Worm (Caenorhabditis elegans) whole organism, L1 larva: ENCODE results near the gene C43H6.12.

Experiments
- C04F5.9 ChIP-seq: sonication (generic microtip); optimal IDR thresholded peaks from 2 replicates; lab custom pipeline; 2016; ENCODE audit warnings: missing genetic modification characterization, missing compliant biosample characterization
- C16A3.4 ChIP-seq: fragments of 150-350 bp; optimal IDR thresholded peaks from 2 replicates; lab custom pipeline; 2014; ENCODE audit warnings: missing biosample characterization, missing genetic modification characterization
- C34B4.2 ChIP-seq: sonication (generic microtip); optimal IDR thresholded peaks from 2 replicates; lab custom pipeline; 2017; ENCODE audit warnings: mild to moderate bottlenecking, missing genetic modification characterization, missing compliant biosample characterization
- aha-1 ChIP-seq: fragments of 150-350 bp; optimal IDR thresholded peaks from 2 replicates; lab custom pipeline; 2014; ENCODE audit warnings: missing biosample characterization, missing genetic modification characterization
- ceh-63 ChIP-seq: fragments of 200-800 bp; sonication (Bioruptor generic); optimal IDR thresholded peaks from 2 replicates; lab custom pipeline; 2018; ENCODE audit warnings: mild to moderate bottlenecking, missing genetic modification characterization, missing compliant biosample characterization
- ceh-8 ChIP-seq: fragments of 200-800 bp; sonication (Bioruptor generic); optimal IDR thresholded peaks from 2 replicates; lab custom pipeline; 2018; ENCODE audit warnings: mild to moderate bottlenecking, missing genetic modification characterization, moderate library complexity, missing compliant biosample characterization
- ceh-82 ChIP-seq, 3 experiments: fragments of 150-350 bp in 1 of 3; sonication (generic microtip) in 2 of 3; optimal IDR thresholded peaks; 2 replicates each; lab custom pipeline; 2014 to 2017; ENCODE audit warnings: missing biosample characterization in 3 of 3, missing genetic modification characterization in 3 of 3
- ceh-88 ChIP-seq: fragments of 200-800 bp; sonication (Bioruptor generic); IDR thresholded peaks from 2 replicates; pipeline ENCODE4 v1.3.6; 2022; ENCODE audit warnings: missing genetic modification characterization, missing compliant biosample characterization
- ceh-90 ChIP-seq: sonication (generic microtip); optimal IDR thresholded peaks from 2 replicates; lab custom pipeline; 2016; ENCODE audit warnings: missing genetic modification characterization, missing compliant biosample characterization
- efl-1 ChIP-seq, 4 experiments: fragments of 150-350 bp; optimal IDR thresholded peaks in 3 of 4; peaks in 1 of 4; 1 replicate in 1 of 4; 2 replicates in 3 of 4; lab custom pipeline; 2014; ENCODE audit warnings: missing biosample characterization in 2 of 4, missing genetic modification characterization in 2 of 4, missing genetic modification reagents in 2 of 4
- egl-13 ChIP-seq: sonication (generic microtip); optimal IDR thresholded peaks from 2 replicates; lab custom pipeline; 2016; ENCODE audit warnings: missing genotype, missing genetic modification reagents, missing genetic modification characterization, missing compliant biosample characterization
- egl-27 ChIP-seq, 2 experiments: fragments of 150-350 bp in 1 of 2; sonication (generic microtip); optimal IDR thresholded peaks; 3 replicates each; lab custom pipeline; 2017 to 2018; ENCODE audit warnings: missing biosample characterization in 2 of 2, missing genetic modification characterization in 2 of 2, missing genetic modification reagents in 2 of 2
- elt-2 ChIP-seq: sonication (generic microtip); optimal IDR thresholded peaks from 2 replicates; lab custom pipeline; 2016; ENCODE audit warnings: missing genetic modification characterization, mild to moderate bottlenecking, inconsistent platforms, missing compliant biosample characterization, missing genetic modification reagents
- fkh-8 ChIP-seq: sonication (generic microtip); optimal IDR thresholded peaks from 2 replicates; lab custom pipeline; 2016; ENCODE audit warnings: mild to moderate bottlenecking, missing genetic modification characterization, missing compliant biosample characterization
- fos-1 ChIP-seq: fragments of 150-350 bp; optimal IDR thresholded peaks from 2 replicates; lab custom pipeline; 2014; ENCODE audit warnings: missing biosample characterization, missing genetic modification characterization
- hpl-2 ChIP-seq: fragments of 150-350 bp; optimal IDR thresholded peaks from 2 replicates; lab custom pipeline; 2014; ENCODE audit warnings: missing biosample characterization, missing genetic modification reagents, missing genetic modification characterization
- irx-1 ChIP-seq: sonication (generic microtip); optimal IDR thresholded peaks from 2 replicates; lab custom pipeline; 2016; ENCODE audit warnings: missing genetic modification characterization, missing compliant biosample characterization
- isw-1 ChIP-seq: fragments of 200-800 bp; sonication (Bioruptor generic); IDR thresholded peaks from 2 replicates; pipeline ENCODE4 v1.3.6; 2022; ENCODE audit warnings: missing genetic modification characterization, missing compliant biosample characterization
- lin-15B ChIP-seq: fragments of 150-350 bp; sonication (generic microtip); optimal IDR thresholded peaks from 3 replicates; lab custom pipeline; 2014; ENCODE audit warnings: missing biosample characterization, missing genetic modification characterization
- lin-35 ChIP-seq, 2 experiments: fragments of 150-350 bp; optimal IDR thresholded peaks; 2 replicates each; lab custom pipeline; 2014; ENCODE audit warnings: missing biosample characterization in 2 of 2, missing genetic modification characterization in 2 of 2, missing genetic modification reagents in 2 of 2
- lin-39 ChIP-seq: fragments of 150-350 bp; optimal IDR thresholded peaks from 2 replicates; lab custom pipeline; 2014; ENCODE audit warnings: missing biosample characterization, missing genetic modification reagents, missing genetic modification characterization
- lsy-2 ChIP-seq, 2 experiments: fragments of 150-350 bp; optimal IDR thresholded peaks; 2 replicates each; lab custom pipeline; 2014; ENCODE audit warnings: missing biosample characterization in 2 of 2, missing genetic modification characterization in 2 of 2
- mab-9 ChIP-seq: fragments of 200-800 bp; sonication (Bioruptor generic); IDR thresholded peaks from 2 replicates; pipeline ENCODE4 v1.3.6; 2022; ENCODE audit warnings: missing genetic modification reagents, missing genetic modification characterization, missing compliant biosample characterization
- mdl-1 ChIP-seq, 2 experiments: fragments of 150-350 bp; optimal IDR thresholded peaks; 2 replicates each; lab custom pipeline; 2014 to 2017; ENCODE audit warnings: missing biosample characterization in 2 of 2, missing genetic modification characterization in 2 of 2, inconsistent platforms in 1 of 2
- mef-2 ChIP-seq: fragments of 150-350 bp; optimal IDR thresholded peaks from 2 replicates; lab custom pipeline; 2014; ENCODE audit warnings: missing biosample characterization, missing genetic modification characterization
- mep-1 ChIP-seq: fragments of 150-350 bp; optimal IDR thresholded peaks from 2 replicates; lab custom pipeline; 2014; ENCODE audit warnings: missing biosample characterization, missing genetic modification characterization
- nhr-11 ChIP-seq: fragments of 150-350 bp; optimal IDR thresholded peaks from 2 replicates; lab custom pipeline; 2014; ENCODE audit warnings: missing biosample characterization, missing genetic modification characterization
- nhr-12 ChIP-seq: sonication (generic microtip); optimal IDR thresholded peaks from 2 replicates; lab custom pipeline; 2017; ENCODE audit warnings: missing biosample characterization, missing genetic modification characterization
- nhr-20 ChIP-seq: sonication (generic microtip); optimal IDR thresholded peaks from 2 replicates; lab custom pipeline; 2016; ENCODE audit warnings: mild to moderate bottlenecking, missing genetic modification characterization, missing compliant biosample characterization
- nhr-237 ChIP-seq: fragments of 150-350 bp; optimal IDR thresholded peaks from 2 replicates; lab custom pipeline; 2014; ENCODE audit warnings: missing biosample characterization, missing genetic modification characterization
- nhr-28 ChIP-seq: fragments of 150-350 bp; optimal IDR thresholded peaks from 2 replicates; lab custom pipeline; 2014; ENCODE audit warnings: missing biosample characterization, missing genetic modification characterization
- nhr-71 ChIP-seq: sonication (generic microtip); optimal IDR thresholded peaks from 2 replicates; lab custom pipeline; 2016; ENCODE audit warnings: mild to moderate bottlenecking, missing genetic modification characterization, moderate library complexity, missing compliant biosample characterization
- nhr-76 ChIP-seq: sonication (generic microtip); optimal IDR thresholded peaks from 2 replicates; lab custom pipeline; 2017; ENCODE audit warnings: missing biosample characterization, missing genetic modification characterization
- nhr-85 ChIP-seq: sonication (generic microtip); peaks from one replicate; lab custom pipeline; 2016; ENCODE audit warnings: missing genetic modification characterization, inconsistent platforms, missing compliant biosample characterization
- nhr-90 ChIP-seq: sonication (generic microtip); optimal IDR thresholded peaks from 2 replicates; lab custom pipeline; 2016; ENCODE audit warnings: mild to moderate bottlenecking, missing genetic modification characterization, missing compliant biosample characterization; ENCODE audit not compliant: poor library complexity
- pag-3 ChIP-seq: sonication (generic microtip); optimal IDR thresholded peaks from 2 replicates; lab custom pipeline; 2017; ENCODE audit warnings: missing genetic modification characterization, mild to moderate bottlenecking, missing compliant biosample characterization, antibody characterized with exemption, borderline replicate concordance; ENCODE audit not compliant: insufficient read depth
- rnt-1 ChIP-seq: sonication (generic microtip); optimal IDR thresholded peaks from 2 replicates; lab custom pipeline; 2016; ENCODE audit warnings: mild to moderate bottlenecking, missing genetic modification characterization, moderate library complexity, missing compliant biosample characterization
- skn-1 ChIP-seq: fragments of 150-350 bp; optimal IDR thresholded peaks from 2 replicates; lab custom pipeline; 2014; ENCODE audit warnings: missing biosample characterization, missing genetic modification characterization
- snpc-4 ChIP-seq: fragments of 150-350 bp; optimal IDR thresholded peaks from 2 replicates; lab custom pipeline; 2014; ENCODE audit warnings: missing biosample characterization, missing genetic modification characterization
- snu-23 ChIP-seq: sonication (generic microtip); optimal IDR thresholded peaks from 2 replicates; lab custom pipeline; 2016; ENCODE audit warnings: missing genetic modification characterization, missing compliant biosample characterization
- sox-4 ChIP-seq: sonication (generic microtip); optimal IDR thresholded peaks from 2 replicates; lab custom pipeline; 2016; ENCODE audit warnings: missing genetic modification characterization, missing compliant biosample characterization
- sptf-1 ChIP-seq: fragments of 150-350 bp; optimal IDR thresholded peaks from 2 replicates; lab custom pipeline; 2014; ENCODE audit warnings: missing biosample characterization, missing genetic modification characterization
- sup-37 ChIP-seq: fragments of 200-800 bp; sonication (Bioruptor generic); optimal IDR thresholded peaks from 2 replicates; lab custom pipeline; 2018; ENCODE audit warnings: mild to moderate bottlenecking, missing genetic modification characterization, missing compliant biosample characterization
- swsn-7 ChIP-seq: sonication (generic microtip); optimal IDR thresholded peaks from 2 replicates; lab custom pipeline; 2016; ENCODE audit warnings: missing genetic modification characterization, missing compliant biosample characterization
- tbx-2 ChIP-seq: sonication (generic microtip); optimal IDR thresholded peaks from 2 replicates; lab custom pipeline; 2016; ENCODE audit warnings: missing genetic modification characterization, missing compliant biosample characterization
- tlp-1 ChIP-seq: fragments of 150-350 bp; optimal IDR thresholded peaks from 2 replicates; lab custom pipeline; 2014; ENCODE audit warnings: missing biosample characterization, missing genetic modification characterization
- unc-130 ChIP-seq: fragments of 150-350 bp; optimal IDR thresholded peaks from 2 replicates; lab custom pipeline; 2017; ENCODE audit warnings: missing biosample characterization, missing genetic modification characterization, inconsistent platforms
- unc-30 ChIP-seq: sonication (generic microtip); optimal IDR thresholded peaks from 2 replicates; lab custom pipeline; 2017; ENCODE audit warnings: missing biosample characterization, missing genetic modification characterization
- unc-86 ChIP-seq: sonication (generic microtip); optimal IDR thresholded peaks from 2 replicates; lab custom pipeline; 2016; ENCODE audit warnings: missing genetic modification characterization, missing compliant biosample characterization
- unc-98 ChIP-seq: fragments of 200-800 bp; sonication (Bioruptor generic); IDR thresholded peaks from 2 replicates; pipeline ENCODE4 v1.3.6; 2022; ENCODE audit warnings: missing genetic modification characterization, missing compliant biosample characterization
- vab-15 ChIP-seq: sonication (generic microtip); optimal IDR thresholded peaks from 2 replicates; lab custom pipeline; 2017; ENCODE audit warnings: missing genotype, mild to moderate bottlenecking, missing genetic modification characterization, missing compliant biosample characterization
- xbp-1 ChIP-seq: sonication (generic microtip); optimal IDR thresholded peaks from 2 replicates; lab custom pipeline; 2016; ENCODE audit warnings: missing genetic modification characterization, missing compliant biosample characterization
- ztf-11 ChIP-seq, 2 experiments: sonication (generic microtip); optimal IDR thresholded peaks; 2 replicates each; lab custom pipeline; 2016 to 2017; ENCODE audit warnings: missing genetic modification characterization in 2 of 2, missing biosample characterization in 1 of 2, missing compliant biosample characterization in 1 of 2
- ztf-4 ChIP-seq: fragments of 150-350 bp; optimal IDR thresholded peaks from 2 replicates; lab custom pipeline; 2014; ENCODE audit warnings: missing biosample characterization, missing genetic modification characterization

C43H6.12 gene

ce11 chrX:2401883-2402282 is 7.5 kb upstream of the C43H6.12 start, which contains the start of gene dhhc-9:
Gene dhhc-9, minus strand, starts transcription at chrX:2402036.
- no peak for TF ChIP-seq C34B4.2 (tag; lab: Kevin White, UChicago)
- no peak for TF ChIP-seq egl-13 (tag; lab: Kevin White, UChicago)
- no peak for TF ChIP-seq aha-1 (tag; lab: Kevin White, UChicago)
- TF ChIP-seq unc-98 (GFP tag; lab: Robert Waterston, UW), result no peak
- TF ChIP-seq nhr-71, result peak; percentile 73
- peak; percentile 50 for TF ChIP-seq unc-86
- no peak for TF ChIP-seq sup-37 (GFP tag; lab: Kevin White, UChicago)
- TF ChIP-seq mdl-1 (tag; optimal IDR thresholded peaks at IDR 0.05; lab: Kevin White, UChicago), result peak in 1 of 2 experiments; percentile 62
- TF ChIP-seq ceh-82 (tag; optimal IDR thresholded peaks at IDR 0.05; lab: Kevin White, UChicago), result peak; percentile 0 to 48 (median 13)
- peak in 1 of 2 experiments; percentile 24 for TF ChIP-seq ztf-11 (tag; optimal IDR thresholded peaks at IDR 0.05; lab: Kevin White, UChicago)
- peak; percentile 74 for TF ChIP-seq nhr-20
- no peak for TF ChIP-seq mef-2 (tag; lab: Kevin White, UChicago)
- no peak for TF ChIP-seq hpl-2
- no peak for TF ChIP-seq tlp-1 (tag; lab: Kevin White, UChicago)
- TF ChIP-seq sptf-1, result no peak
- TF ChIP-seq xbp-1 (tag; lab: Kevin White, UChicago), result peak; percentile 44
- no peak for TF ChIP-seq nhr-11
- peak; percentile 69 for TF ChIP-seq swsn-7 (tag; lab: Kevin White, UChicago)
- TF ChIP-seq nhr-28, result no peak
- TF ChIP-seq elt-2, result peak; percentile 13
- peak; percentile 39 to 50 for TF ChIP-seq lin-35 (GFP tag; optimal IDR thresholded peaks at IDR 0.05; lab: Kevin White, UChicago)
- no peak for TF ChIP-seq sox-4
- peak; percentile 45 for TF ChIP-seq ceh-8 (GFP tag; lab: Kevin White, UChicago)
- TF ChIP-seq C04F5.9 (tag; lab: Kevin White, UChicago), result no peak
- TF ChIP-seq ceh-63, result no peak
- TF ChIP-seq tbx-2 (tag; lab: Kevin White, UChicago), result peak; percentile 50
- no peak for TF ChIP-seq unc-30 (tag; lab: Kevin White, UChicago)
- TF ChIP-seq C16A3.4, result no peak
- peak; percentile 24 for TF ChIP-seq fos-1
- TF ChIP-seq mab-9 (GFP tag; lab: Robert Waterston, UW), result no peak
- TF ChIP-seq ceh-90 (tag; lab: Kevin White, UChicago), result no peak
- TF ChIP-seq ztf-4, result no peak
- peak; percentile 71 to 95 for TF ChIP-seq efl-1 (optimal IDR thresholded peaks at IDR 0.05; lab: Kevin White, UChicago)
- no peak for TF ChIP-seq efl-1 (GFP tag; optimal IDR thresholded peaks at IDR 0.05 in 1 of 2; lab: Kevin White, UChicago)
- peak; percentile 83 for TF ChIP-seq nhr-85
- no peak for TF ChIP-seq nhr-237 (tag; lab: Kevin White, UChicago)
- TF ChIP-seq ceh-88, result no peak
- TF ChIP-seq pag-3 (tag; lab: Kevin White, UChicago), result no peak
- TF ChIP-seq mep-1 (tag; lab: Kevin White, UChicago), result peak; percentile 68
- TF ChIP-seq skn-1 (tag; lab: Kevin White, UChicago), result peak; percentile 89
- TF ChIP-seq unc-130 (tag; lab: Kevin White, UChicago), result no peak
- peak; percentile 18 for TF ChIP-seq fkh-8 (tag; lab: Kevin White, UChicago)
- TF ChIP-seq nhr-76 (tag; lab: Kevin White, UChicago), result no peak
- TF ChIP-seq isw-1 (GFP tag; lab: Robert Waterston, UW), result peak; percentile 35
- TF ChIP-seq lin-39 (tag; lab: Kevin White, UChicago), result no peak
- TF ChIP-seq vab-15 (tag; lab: Kevin White, UChicago), result no peak
- TF ChIP-seq snu-23 (GFP tag; lab: Kevin White, UChicago), result peak; percentile 86
- peak; percentile 43 for TF ChIP-seq snpc-4 (tag; lab: Kevin White, UChicago)
- peak; percentile 67 for TF ChIP-seq rnt-1 (tag; lab: Kevin White, UChicago)
- peak; percentile 16 for TF ChIP-seq irx-1 (tag; lab: Kevin White, UChicago)
- peak; percentile 30 to 50 for TF ChIP-seq lsy-2 (tag; optimal IDR thresholded peaks at IDR 0.05; lab: Kevin White, UChicago)
- TF ChIP-seq egl-27 (tag; optimal IDR thresholded peaks at IDR 0.05; lab: Kevin White, UChicago), result no peak
- TF ChIP-seq lin-15B (tag; lab: Kevin White, UChicago), result no peak
- no peak for TF ChIP-seq nhr-12 (tag; lab: Kevin White, UChicago)
- TF ChIP-seq nhr-90 (tag; lab: Kevin White, UChicago), result peak; percentile 23
